Fruit fly (Drosophila melanogaster): ENCODE data around the gene NetA.

NetA gene

DNA sequence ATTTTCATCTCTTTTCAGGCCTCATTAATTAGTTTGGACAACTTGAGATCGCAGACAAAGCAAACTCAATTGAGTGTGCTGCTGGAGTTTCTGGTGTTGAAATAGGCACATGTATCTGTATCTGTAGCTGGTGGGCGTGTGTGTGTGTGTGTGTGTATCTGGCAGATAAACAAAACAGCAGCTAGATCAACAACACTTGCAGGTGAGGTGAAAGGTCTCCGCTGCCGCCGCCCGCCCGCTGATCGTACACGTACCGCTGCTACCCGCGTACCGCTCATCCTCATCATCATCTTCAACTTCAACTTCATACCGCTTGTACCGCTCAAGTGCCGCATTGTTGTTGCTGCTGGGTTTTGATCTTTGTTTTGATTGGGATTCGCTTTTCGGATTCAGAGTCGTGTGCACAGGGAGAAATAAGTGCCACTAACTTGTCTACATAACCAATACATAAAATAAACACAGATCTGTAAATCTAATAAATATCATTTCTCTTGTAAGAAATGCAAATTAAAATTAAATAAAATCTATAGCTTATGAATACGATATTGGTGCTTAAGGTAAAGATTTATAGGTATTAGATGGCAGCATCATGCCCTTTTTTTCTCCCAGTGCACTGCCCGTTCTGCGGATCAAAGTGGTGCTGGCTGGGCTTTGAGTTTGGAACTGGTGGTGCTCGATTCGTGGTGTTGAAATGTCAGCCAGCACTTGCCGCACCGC is 26.5 kb downstream of the NetA start (continued):
- TF ChIP-seq CG31365 (tag; optimal IDR thresholded peaks at IDR 0.05) (peak; percentile 30), Ada2b (GFP tag; IDR thresholded peaks at IDR 0.05) (peak; percentile 75), CG15073 (GFP tag; optimal IDR thresholded peaks at IDR 0.05) (peak; percentile 54), CG43689 (GFP tag; IDR thresholded peaks at IDR 0.05) (no peak), CG4820 (GFP tag; optimal IDR thresholded peaks at IDR 0.05) (peak; percentile 85), jigr1 (GFP tag; IDR thresholded peaks at IDR 0.05) (peak; percentile 72), Bdp1 (GFP tag; optimal IDR thresholded peaks at IDR 0.05) (peak; percentile 54), BEAF-32 (GFP tag; optimal IDR thresholded peaks at IDR 0.05) (no peak), hb (GFP tag; IDR thresholded peaks at IDR 0.05; ENCODE audit: partially characterized antibody) (no peak), chif (GFP tag; optimal IDR thresholded peaks at IDR 0.05) (peak; percentile 49 to 88), row (GFP tag; IDR thresholded peaks at IDR 0.05) (peak; percentile 86), hbn (GFP tag; IDR thresholded peaks at IDR 0.05; ENCODE audit: partially characterized antibody) (no peak), CG18262 (tag; optimal IDR thresholded peaks at IDR 0.05) (peak; percentile 94), org-1 (GFP tag; optimal IDR thresholded peaks at IDR 0.05) (peak; percentile 84), ssp (GFP tag; IDR thresholded peaks at IDR 0.05) (peak; percentile 75), CG15514 (GFP tag; optimal IDR thresholded peaks at IDR 0.05) (peak; percentile 26), CG17361 (GFP tag; IDR thresholded peaks at IDR 0.05) (peak; percentile 91), sqz (GFP tag; optimal IDR thresholded peaks at IDR 0.05) (peak; percentile 60), CG10979 (tag; optimal IDR thresholded peaks at IDR 0.05) (peak; percentile 95), CG11560 (tag; IDR thresholded peaks at IDR 0.05) (peak; percentile 34; the same call in 1 of the 3 replicates), ewg (GFP tag; optimal IDR thresholded peaks at IDR 0.05) (peak; percentile 68), CG2678 (tag; optimal IDR thresholded peaks at IDR 0.05) (peak; percentile 86), crp (GFP tag; optimal IDR thresholded peaks at IDR 0.05) (peak in 1 of 2 experiments; percentile 30), CG10209 (GFP tag; optimal IDR thresholded peaks at IDR 0.05) (peak; percentile 82), gcm (GFP tag; optimal IDR thresholded peaks at IDR 0.05) (peak; percentile 87), CG16779 (GFP tag; IDR thresholded peaks at IDR 0.05) (no peak), Dip2 (GFP tag; IDR thresholded peaks at IDR 0.05) (no peak), CG11695 (GFP tag; IDR thresholded peaks at IDR 0.05) (peak; percentile 69; the same call in 2 of the 3 replicates), CG7963 (GFP tag; IDR thresholded peaks at IDR 0.05; ENCODE audit: partially characterized antibody) (no peak), CG7786 (GFP tag; optimal IDR thresholded peaks at IDR 0.05) (peak; percentile 44), CG4617 (GFP tag; optimal IDR thresholded peaks at IDR 0.05; ENCODE audit: borderline replicate concordance) (peak; percentile 32), CG11504 (tag; optimal IDR thresholded peaks at IDR 0.05) (peak; percentile 90), CG12155 (GFP tag; optimal IDR thresholded peaks at IDR 0.05) (peak; percentile 75), Ets65A (GFP tag) (peak; percentile 92), dpn (GFP tag; optimal IDR thresholded peaks at IDR 0.05) (peak; percentile 58 to 73), amos (GFP tag; IDR thresholded peaks at IDR 0.05; ENCODE audit: partially characterized antibody) (no peak), CG10462 (GFP tag; optimal IDR thresholded peaks at IDR 0.05) (peak; percentile 70), lbe (GFP tag; optimal IDR thresholded peaks at IDR 0.05) (no peak), luna (GFP tag; optimal IDR thresholded peaks at IDR 0.05) (no peak), seq (GFP tag; IDR thresholded peaks at IDR 0.05) (peak; percentile 40), Meics (GFP tag; optimal IDR thresholded peaks at IDR 0.05) (peak; percentile 49), CG2120 (GFP tag; optimal IDR thresholded peaks at IDR 0.05) (peak; percentile 7), mam (GFP tag; optimal IDR thresholded peaks at IDR 0.05) (peak; percentile 27), nerfin-2 (GFP tag; IDR thresholded peaks at IDR 0.05; ENCODE audit: partially characterized antibody) (no peak), lilli (GFP tag; optimal IDR thresholded peaks at IDR 0.05) (peak; percentile 71), nau (GFP tag; optimal IDR thresholded peaks at IDR 0.05) (peak; percentile 68), CG12942 (GFP tag; optimal IDR thresholded peaks at IDR 0.05) (peak; percentile 71), CG14667 (GFP tag; IDR thresholded peaks at IDR 0.05) (peak; percentile 65)
